Fruit fly (Drosophila melanogaster) whole organism, prepupa: ENCODE results near the gene brn.

Experiments
- CG8319 ChIP-seq: fragments of 200-800 bp; sonication (Bioruptor generic); optimal IDR thresholded peaks from 3 replicates; lab custom pipeline; 2016; ENCODE audit warnings: missing biosample characterization, missing genetic modification characterization
- Eip93F ChIP-seq: fragments of 200-800 bp; sonication (Bioruptor generic); optimal IDR thresholded peaks from 2 replicates; lab custom pipeline; 2016; ENCODE audit warnings: missing biosample characterization, mild to moderate bottlenecking, missing genetic modification characterization
- Hr39 ChIP-seq: fragments of 200-800 bp; sonication (Bioruptor generic); optimal IDR thresholded peaks from 2 replicates; lab custom pipeline; 2016; ENCODE audit warnings: missing biosample characterization, missing genetic modification characterization
- Hr4 ChIP-seq: fragments of 200-800 bp; sonication (Bioruptor generic); optimal IDR thresholded peaks from 3 replicates; lab custom pipeline; 2016; ENCODE audit warnings: missing biosample characterization, missing genetic modification characterization
- Smox ChIP-seq: fragments of 200-800 bp; sonication (Bioruptor generic); optimal IDR thresholded peaks from 3 replicates; lab custom pipeline; 2016; ENCODE audit warnings: missing biosample characterization, missing genetic modification characterization
- achi ChIP-seq: fragments of 200-800 bp; sonication (Bioruptor generic); optimal IDR thresholded peaks from 3 replicates; lab custom pipeline; 2016; ENCODE audit warnings: missing biosample characterization, missing genetic modification characterization
- dac ChIP-seq: fragments of 200-800 bp; sonication (Bioruptor generic); optimal IDR thresholded peaks from 2 replicates; lab custom pipeline; 2017; ENCODE audit warnings: missing biosample characterization, mild to moderate bottlenecking, missing genetic modification characterization
- dsx ChIP-seq: fragments of 200-800 bp; optimal IDR thresholded peaks from 3 replicates; lab custom pipeline; 2019; ENCODE audit warnings: missing biosample characterization, mild to moderate bottlenecking, missing genetic modification characterization, moderate library complexity; ENCODE audit not compliant: poor library complexity, severe bottlenecking
- esn ChIP-seq: fragments of 200-800 bp; sonication (Bioruptor generic); optimal IDR thresholded peaks from 2 replicates; lab custom pipeline; 2016; ENCODE audit warnings: missing biosample characterization, mild to moderate bottlenecking, missing genetic modification characterization, moderate library complexity
- ss ChIP-seq, 2 experiments: fragments of 200-800 bp; sonication (Bioruptor generic); optimal IDR thresholded peaks; 2 replicates in 1 of 2; 3 replicates in 1 of 2; lab custom pipeline; 2017 to 2018; ENCODE audit warnings: mild to moderate bottlenecking in 2 of 2, missing biosample characterization in 2 of 2, missing genetic modification characterization in 2 of 2, moderate library complexity in 1 of 2
- vri ChIP-seq: fragments of 200-800 bp; sonication (Bioruptor generic); optimal IDR thresholded peaks from 3 replicates; lab custom pipeline; 2016; ENCODE audit warnings: missing biosample characterization, mild to moderate bottlenecking, missing genetic modification characterization

DNA sequence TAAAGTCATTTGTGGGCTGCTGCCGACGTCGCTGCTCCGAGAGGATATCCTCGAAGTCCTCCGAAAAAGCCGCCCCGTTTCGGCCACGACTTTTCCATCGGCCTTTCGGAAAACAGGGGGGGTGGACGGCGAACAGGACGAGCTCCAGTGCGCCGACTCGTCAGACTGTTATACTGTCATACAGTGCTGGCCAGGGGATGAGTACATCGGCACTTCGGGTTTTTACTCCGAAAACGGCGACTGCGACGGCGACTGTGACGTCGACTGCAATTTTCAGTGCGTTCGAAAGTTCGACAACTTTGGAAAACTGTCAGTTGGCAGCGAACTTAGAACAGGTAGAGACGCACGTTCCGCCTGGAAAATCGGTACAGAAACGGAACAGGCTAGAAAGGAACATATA is 28.7 kb upstream of the brn start, which contains the start of gene CG43689:
- TF ChIP-seq dac (GFP tag; lab: Kevin White, UChicago), result no peak
- no peak for TF ChIP-seq esn (GFP tag; lab: Kevin White, UChicago)
- TF ChIP-seq dsx (GFP tag; lab: Kevin White, UChicago), result no peak
- TF ChIP-seq Hr4, result no peak
- TF ChIP-seq Smox, result no peak
- no peak for TF ChIP-seq ss (GFP tag; optimal IDR thresholded peaks at IDR 0.05; lab: Kevin White, UChicago)
- no peak for TF ChIP-seq CG8319
- TF ChIP-seq Hr39 (GFP tag; lab: Kevin White, UChicago), result no peak
- no peak for TF ChIP-seq achi (GFP tag; lab: Kevin White, UChicago)
- no peak for TF ChIP-seq Eip93F
- TF ChIP-seq vri, result no peak
